Fruit fly (Drosophila melanogaster) whole organism, prepupa: Measurements from ENCODE around the gene hll.

ENCODE experiments used
- CG16779 ChIP-seq: fragments of 200-800 bp; sonication (Bioruptor generic); optimal IDR thresholded peaks from 3 replicates; lab custom pipeline; 2017; ENCODE audit warnings: missing biosample characterization, mild to moderate bottlenecking, missing genetic modification characterization
- CG31627 ChIP-seq: fragments of 200-800 bp; sonication (Bioruptor generic); optimal IDR thresholded peaks from 3 replicates; lab custom pipeline; 2016; ENCODE audit warnings: missing biosample characterization, missing genetic modification characterization
- Ets21C ChIP-seq: fragments of 200-800 bp; sonication (Bioruptor generic); optimal IDR thresholded peaks from 3 replicates; lab custom pipeline; 2016; ENCODE audit warnings: missing biosample characterization, missing genetic modification characterization
- Met ChIP-seq: fragments of 200-800 bp; sonication (Bioruptor generic); optimal IDR thresholded peaks from 3 replicates; lab custom pipeline; 2016; ENCODE audit warnings: missing biosample characterization, missing genetic modification characterization
- eg ChIP-seq: fragments of 200-800 bp; sonication (Bioruptor generic); IDR thresholded peaks from 3 replicates; pipeline ENCODE4 v1.3.6; 2022; ENCODE audit warnings: missing biosample characterization, missing genetic modification characterization
- net ChIP-seq: fragments of 200-800 bp; sonication (Bioruptor generic); optimal IDR thresholded peaks from 3 replicates; lab custom pipeline; 2016; ENCODE audit warnings: missing biosample characterization, missing genetic modification characterization
- svp ChIP-seq: fragments of 200-800 bp; sonication (Bioruptor generic); peaks from one replicate; lab custom pipeline; 2016; ENCODE audit warnings: missing biosample characterization, missing genetic modification characterization

DNA sequence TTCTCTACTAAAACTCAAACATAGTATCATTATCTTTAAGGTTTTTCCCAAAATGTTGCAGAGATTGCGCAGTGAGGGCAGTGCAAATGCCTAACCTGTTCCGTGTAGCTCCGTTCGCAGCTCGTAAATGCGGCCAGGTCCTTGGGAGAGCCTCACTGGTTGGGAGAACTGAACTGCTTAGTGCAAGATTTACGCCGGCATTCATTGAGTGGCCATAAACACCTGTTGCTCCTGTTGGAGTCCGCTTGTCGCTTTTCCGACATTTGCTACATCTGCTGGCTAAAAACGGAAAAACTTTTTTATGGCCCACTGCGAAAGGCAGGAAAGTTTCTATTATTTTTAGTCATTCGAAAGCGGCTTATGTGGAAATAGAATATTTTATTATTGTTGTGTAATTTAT lies 24.9 kb upstream of the hll start:
- TF ChIP-seq CG16779 (tag; lab: Kevin White, UChicago) = no peak
- no peak for TF ChIP-seq net (GFP tag; lab: Kevin White, UChicago)
- TF ChIP-seq Ets21C (GFP tag; lab: Kevin White, UChicago) = no peak
- no peak for TF ChIP-seq svp
- TF ChIP-seq eg (GFP tag; lab: Robert Waterston, UW) = no peak
- TF ChIP-seq CG31627 (GFP tag; lab: Kevin White, UChicago) = no peak
- no peak for TF ChIP-seq Met (GFP tag; lab: Kevin White, UChicago)
